Fruit fly (Drosophila melanogaster) whole organism, embryonic: ENCODE measurements around the gene CG9393.

Experiments used
- B-H1 ChIP-seq: fragments of 200-800 bp; sonication (Bioruptor generic); IDR thresholded peaks from 3 replicates; pipeline ENCODE4 v1.3.6; 2022; ENCODE audit warnings: missing biosample characterization, missing genetic modification characterization
- BEAF-32 ChIP-seq: fragments of 200-800 bp; sonication (Bioruptor generic); optimal IDR thresholded peaks from 3 replicates; lab custom pipeline; 2017; ENCODE audit warnings: missing biosample characterization, missing genetic modification characterization, mild to moderate bottlenecking, moderate library complexity, missing genetic modification reagents
- Blimp-1 ChIP-seq: fragments of 200-800 bp; sonication (Bioruptor generic); optimal IDR thresholded peaks from 3 replicates; lab custom pipeline; 2018; ENCODE audit warnings: missing biosample characterization, missing genetic modification characterization, mild to moderate bottlenecking, moderate library complexity, missing genetic modification reagents
- CG10959 ChIP-seq: fragments of 200-800 bp; sonication (Bioruptor generic); IDR thresholded peaks from 2 replicates; pipeline ENCODE4 v1.3.6; 2022; ENCODE audit warnings: missing biosample characterization, missing genetic modification characterization
- CG11456 ChIP-seq: fragments of 200-800 bp; sonication (Bioruptor generic); IDR thresholded peaks from 3 replicates; pipeline ENCODE4 v1.3.6; 2022; ENCODE audit warnings: missing biosample characterization, missing genetic modification characterization
- CG15073 ChIP-seq: fragments of 200-800 bp; sonication (Bioruptor generic); optimal IDR thresholded peaks from 2 replicates; lab custom pipeline; 2016; ENCODE audit warnings: missing biosample characterization, missing genetic modification characterization
- CG15696 ChIP-seq: fragments of 200-800 bp; sonication (Bioruptor generic); optimal IDR thresholded peaks from 2 replicates; lab custom pipeline; 2019; ENCODE audit warnings: missing biosample characterization, mild to moderate bottlenecking, missing genetic modification characterization, moderate library complexity
- CG17568 ChIP-seq: fragments of 200-800 bp; sonication (Bioruptor generic); optimal IDR thresholded peaks from 2 replicates; lab custom pipeline; 2018; ENCODE audit warnings: missing biosample characterization, mild to moderate bottlenecking, missing genetic modification characterization, moderate library complexity
- CG34376 ChIP-seq: fragments of 200-800 bp; sonication (Bioruptor generic); optimal IDR thresholded peaks from 2 replicates; lab custom pipeline; 2018; ENCODE audit warnings: missing biosample characterization, mild to moderate bottlenecking, missing genetic modification characterization
- CG4404 ChIP-seq: fragments of 200-800 bp; sonication (Bioruptor generic); IDR thresholded peaks from 2 replicates; pipeline ENCODE4 v1.3.6; 2022; ENCODE audit warnings: missing biosample characterization, missing genetic modification characterization
- CG4424 ChIP-seq: fragments of 200-800 bp; sonication (Bioruptor generic); optimal IDR thresholded peaks from 3 replicates; lab custom pipeline; 2016; ENCODE audit warnings: missing biosample characterization, missing genetic modification characterization
- CG4854 ChIP-seq: fragments of 200-800 bp; sonication (Bioruptor generic); optimal IDR thresholded peaks from 2 replicates; lab custom pipeline; 2016; ENCODE audit warnings: missing biosample characterization, missing genetic modification characterization, inconsistent platforms
- CG5180 ChIP-seq: fragments of 200-800 bp; sonication (Bioruptor generic); optimal IDR thresholded peaks from 3 replicates; lab custom pipeline; 2017; ENCODE audit warnings: missing biosample characterization, missing genetic modification characterization, mild to moderate bottlenecking, moderate library complexity, missing genetic modification reagents
- CG6175 ChIP-seq: fragments of 200-800 bp; sonication (Bioruptor generic); IDR thresholded peaks from 3 replicates; pipeline ENCODE4 v1.3.6; 2022; ENCODE audit warnings: missing biosample characterization, missing genetic modification characterization
- CG9817 ChIP-seq: fragments of 200-800 bp; sonication (Bioruptor generic); optimal IDR thresholded peaks from 2 replicates; lab custom pipeline; 2018; ENCODE audit warnings: missing biosample characterization, mild to moderate bottlenecking, missing genetic modification characterization, moderate library complexity
- Dad ChIP-seq: fragments of 200-800 bp; sonication (Bioruptor generic); optimal IDR thresholded peaks from 3 replicates; lab custom pipeline; 2016; ENCODE audit warnings: missing biosample characterization, missing genetic modification characterization
- Dek ChIP-seq: fragments of 200-800 bp; sonication (Bioruptor generic); optimal IDR thresholded peaks from 3 replicates; lab custom pipeline; 2019; ENCODE audit warnings: missing biosample characterization, mild to moderate bottlenecking, missing genetic modification characterization, moderate library complexity
- Fer1 ChIP-seq: fragments of 200-800 bp; sonication (Bioruptor generic); optimal IDR thresholded peaks from 2 replicates; lab custom pipeline; 2017; ENCODE audit warnings: missing biosample characterization, mild to moderate bottlenecking, missing genetic modification characterization
- HLHmδ ChIP-seq: fragments of 200-800 bp; sonication (Bioruptor generic); optimal IDR thresholded peaks from 2 replicates; lab custom pipeline; 2018; ENCODE audit warnings: missing biosample characterization, mild to moderate bottlenecking, missing genetic modification characterization, moderate library complexity
- Hr3 ChIP-seq: fragments of 200-800 bp; sonication (Bioruptor generic); optimal IDR thresholded peaks from 3 replicates; lab custom pipeline; 2016; ENCODE audit warnings: missing biosample characterization, missing genetic modification characterization
- Lpt ChIP-seq: fragments of >200 bp; optimal IDR thresholded peaks from 2 replicates; lab custom pipeline; 2018; ENCODE audit warnings: missing biosample characterization, missing genetic modification characterization
- Med ChIP-seq: fragments of 200-800 bp; sonication (Bioruptor generic); peaks from one replicate; lab custom pipeline; 2016; ENCODE audit warnings: missing biosample characterization, missing genetic modification characterization, mild to moderate bottlenecking, inconsistent platforms, moderate library complexity
- Nf-YA ChIP-seq: fragments of 200-800 bp; sonication (Bioruptor generic); IDR thresholded peaks from 2 replicates; pipeline ENCODE4 v1.3.6; 2022; ENCODE audit warnings: missing biosample characterization, missing genetic modification characterization
- Oli ChIP-seq: fragments of 200-800 bp; sonication (Bioruptor generic); optimal IDR thresholded peaks from 2 replicates; lab custom pipeline; 2018; ENCODE audit warnings: missing biosample characterization, mild to moderate bottlenecking, missing genetic modification characterization, moderate library complexity
- PHDP ChIP-seq: fragments of 200-800 bp; sonication (Bioruptor generic); optimal IDR thresholded peaks from 3 replicates; lab custom pipeline; 2018; ENCODE audit warnings: missing biosample characterization, mild to moderate bottlenecking, missing genetic modification characterization, moderate library complexity
- Sin3A ChIP-seq: fragments of >200 bp; optimal IDR thresholded peaks from 2 replicates; lab custom pipeline; 2018
- Xbp1 ChIP-seq: fragments of 200-800 bp; sonication (Bioruptor generic); optimal IDR thresholded peaks from 3 replicates; lab custom pipeline; 2016; ENCODE audit warnings: missing biosample characterization, mild to moderate bottlenecking, missing genetic modification characterization
- ac ChIP-seq: fragments of 200-800 bp; sonication (Bioruptor generic); optimal IDR thresholded peaks from 3 replicates; lab custom pipeline; 2017; ENCODE audit warnings: missing biosample characterization, mild to moderate bottlenecking, missing genetic modification characterization
- bab2 ChIP-seq: fragments of 200-800 bp; sonication (Bioruptor generic); optimal IDR thresholded peaks from 2 replicates; lab custom pipeline; 2016; ENCODE audit warnings: missing biosample characterization, missing genetic modification characterization
- bigmax ChIP-seq: fragments of 200-800 bp; sonication (Bioruptor generic); optimal IDR thresholded peaks from 2 replicates; lab custom pipeline; 2018; ENCODE audit warnings: missing biosample characterization, mild to moderate bottlenecking, missing genetic modification characterization
- br ChIP-seq: fragments of >200 bp; optimal IDR thresholded peaks from 2 replicates; lab custom pipeline; 2017
- cas ChIP-seq: fragments of 200-800 bp; sonication (Bioruptor generic); IDR thresholded peaks from 2 replicates; pipeline ENCODE4 v1.3.6; 2022; ENCODE audit warnings: missing biosample characterization, missing genetic modification characterization
- caup ChIP-seq: fragments of 200-800 bp; sonication (Bioruptor generic); optimal IDR thresholded peaks from 3 replicates; lab custom pipeline; 2017; ENCODE audit warnings: missing biosample characterization, mild to moderate bottlenecking, missing genetic modification characterization, moderate library complexity; ENCODE audit not compliant: severe bottlenecking
- croc ChIP-seq: fragments of 200-800 bp; sonication (Bioruptor generic); conservative IDR thresholded peaks from 3 replicates; pipeline ENCODE4 v1.3.6; 2022; ENCODE audit warnings: missing biosample characterization, missing genetic modification characterization
- crp ChIP-seq, 2 experiments: fragments of 200-800 bp; sonication (Bioruptor generic); optimal IDR thresholded peaks; 2 replicates in 1 of 2; 3 replicates in 1 of 2; lab custom pipeline; 2017; ENCODE audit warnings: missing biosample characterization in 2 of 2, missing genetic modification characterization in 2 of 2, mild to moderate bottlenecking in 1 of 2, moderate library complexity in 1 of 2
- exex ChIP-seq: fragments of 200-800 bp; sonication (Bioruptor generic); optimal IDR thresholded peaks from 4 replicates; lab custom pipeline; 2018; ENCODE audit warnings: missing biosample characterization, mild to moderate bottlenecking, missing genetic modification characterization, moderate library complexity
- eyg ChIP-seq: fragments of 200-800 bp; sonication (Bioruptor generic); optimal IDR thresholded peaks from 3 replicates; lab custom pipeline; 2016; ENCODE audit warnings: missing biosample characterization, missing genetic modification characterization
- gcm2 ChIP-seq: fragments of 200-800 bp; sonication (Bioruptor generic); optimal IDR thresholded peaks from 2 replicates; lab custom pipeline; 2016; ENCODE audit warnings: missing biosample characterization, missing genetic modification characterization
- grau ChIP-seq: fragments of 200-800 bp; optimal IDR thresholded peaks from 3 replicates; lab custom pipeline; 2019; ENCODE audit warnings: missing biosample characterization, mild to moderate bottlenecking, missing genetic modification characterization, moderate library complexity
- gro ChIP-seq: fragments of 200-800 bp; sonication (Bioruptor generic); optimal IDR thresholded peaks from 2 replicates; lab custom pipeline; 2016; ENCODE audit warnings: missing biosample characterization, missing genetic modification characterization
- her ChIP-seq: fragments of 200-800 bp; sonication (Bioruptor generic); optimal IDR thresholded peaks from 2 replicates; lab custom pipeline; 2016; ENCODE audit warnings: missing biosample characterization, missing genetic modification characterization
- luna ChIP-seq: fragments of 200-800 bp; sonication (Bioruptor generic); optimal IDR thresholded peaks from 2 replicates; lab custom pipeline; 2016; ENCODE audit warnings: missing biosample characterization, missing genetic modification characterization
- maf-S ChIP-seq: fragments of 200-800 bp; sonication (Bioruptor generic); optimal IDR thresholded peaks from 2 replicates; lab custom pipeline; 2016; ENCODE audit warnings: missing biosample characterization, missing genetic modification characterization
- nau ChIP-seq: fragments of 200-800 bp; sonication (Bioruptor generic); optimal IDR thresholded peaks from 3 replicates; lab custom pipeline; 2017; ENCODE audit warnings: missing biosample characterization, mild to moderate bottlenecking, missing genetic modification characterization, missing genetic modification reagents
- onecut ChIP-seq: fragments of 200-800 bp; sonication (Bioruptor generic); IDR thresholded peaks from 2 replicates; pipeline ENCODE4 v1.3.6; 2022; ENCODE audit warnings: missing biosample characterization, missing genetic modification characterization
- pho ChIP-seq: fragments of 200-800 bp; sonication (Bioruptor generic); optimal IDR thresholded peaks from 2 replicates; lab custom pipeline; 2016; ENCODE audit warnings: missing biosample characterization, missing genetic modification characterization
- sd ChIP-seq: fragments of 200-800 bp; sonication (Bioruptor generic); optimal IDR thresholded peaks from 3 replicates; lab custom pipeline; 2018; ENCODE audit warnings: missing biosample characterization, mild to moderate bottlenecking, missing genetic modification characterization, moderate library complexity
- so ChIP-seq: fragments of 200-800 bp; sonication (Bioruptor generic); IDR thresholded peaks from 3 replicates; pipeline ENCODE4 v1.3.6; 2022; ENCODE audit warnings: missing biosample characterization, missing genetic modification characterization
- sr ChIP-seq: fragments of 200-800 bp; sonication (Bioruptor generic); IDR thresholded peaks from 3 replicates; pipeline ENCODE4 v1.3.6; 2022; ENCODE audit warnings: missing biosample characterization, missing genetic modification characterization
- unc-4 ChIP-seq: fragments of 200-800 bp; sonication (Bioruptor generic); IDR thresholded peaks from 2 replicates; pipeline ENCODE4 v1.3.6; 2022; ENCODE audit warnings: missing biosample characterization, missing genetic modification characterization; ENCODE audit not compliant: partially characterized antibody
- usp ChIP-seq: fragments of >200 bp; optimal IDR thresholded peaks from 2 replicates; lab custom pipeline; 2017; ENCODE audit warnings: missing biosample characterization, missing genetic modification characterization

Gene CG9393

dm6 chr3R:9534125-9534496 lies 29.4 kb downstream of the CG9393 start (continued):
- peak; percentile 90 for TF ChIP-seq Dek
- TF ChIP-seq CG4854 (GFP tag; lab: Kevin White, UChicago), result peak; percentile 85
- TF ChIP-seq nau (GFP tag; lab: Kevin White, UChicago), result peak; percentile 82
- no peak for TF ChIP-seq exex (tag; lab: Kevin White, UChicago)
- TF ChIP-seq pho (GFP tag; lab: Kevin White, UChicago), result peak; percentile 83
- peak; percentile 95 for TF ChIP-seq CG4424 (GFP tag; lab: Kevin White, UChicago)
- peak; percentile 91 for TF ChIP-seq eyg (GFP tag; lab: Kevin White, UChicago)
- peak; percentile 42 for TF ChIP-seq CG4404 (GFP tag; lab: Robert Waterston, UW)
- TF ChIP-seq Sin3A (lab: Kevin White, UChicago), result no peak
- TF ChIP-seq gcm2, result peak; percentile 50
- TF ChIP-seq CG5180 (GFP tag; lab: Kevin White, UChicago), result no peak
- peak; percentile 95 for TF ChIP-seq Xbp1 (GFP tag; lab: Kevin White, UChicago)
- TF ChIP-seq her (GFP tag; lab: Kevin White, UChicago), result peak; percentile 84
- TF ChIP-seq Med (GFP tag; lab: Kevin White, UChicago), result peak; percentile 98
- TF ChIP-seq bab2 (GFP tag; lab: Kevin White, UChicago), result peak; percentile 95
- peak; percentile 78 for TF ChIP-seq Fer1
- peak; percentile 92 for TF ChIP-seq Hr3
- peak in 1 of 2 experiments; percentile 46 for TF ChIP-seq crp (GFP tag; optimal IDR thresholded peaks at IDR 0.05; lab: Kevin White, UChicago)
- TF ChIP-seq sd, result peak; percentile 38
- peak; percentile 88; the same call in 2 of the 3 replicates for TF ChIP-seq CG11456
- peak; percentile 76 for TF ChIP-seq CG15073 (GFP tag; lab: Kevin White, UChicago)
- 0 out of 2 replicates have a peak, but pooled peaks have one; percentile 35 for TF ChIP-seq cas (GFP tag; lab: Robert Waterston, UW)
- peak; percentile 54; the same call in 2 of the 3 replicates for TF ChIP-seq sr
- TF ChIP-seq croc (GFP tag; lab: Robert Waterston, UW), result peak; percentile 91
- peak; percentile 86 for TF ChIP-seq CG17568 (GFP tag; lab: Kevin White, UChicago)
- TF ChIP-seq maf-S, result peak; percentile 81
- peak; percentile 87 for TF ChIP-seq Dad (GFP tag; lab: Kevin White, UChicago)
- TF ChIP-seq CG6175 (GFP tag; lab: Robert Waterston, UW), result 0 out of 3 replicates have a peak, but pooled peaks have one; percentile 64
- TF ChIP-seq Oli, result peak; percentile 96
- peak; percentile 96 for TF ChIP-seq PHDP (tag; lab: Kevin White, UChicago)
- no peak for TF ChIP-seq Lpt
- peak; percentile 88 for TF ChIP-seq gro (GFP tag; lab: Kevin White, UChicago)
- TF ChIP-seq br (lab: Kevin White, UChicago), result no peak
- peak; percentile 54 for TF ChIP-seq CG15696 (tag; lab: Kevin White, UChicago)
- TF ChIP-seq HLHmδ (GFP tag; lab: Kevin White, UChicago), result no peak
- peak; percentile 84 for TF ChIP-seq Nf-YA (GFP tag; lab: Robert Waterston, UW)
- TF ChIP-seq so (GFP tag; lab: Robert Waterston, UW), result peak; percentile 90
- TF ChIP-seq BEAF-32 (GFP tag; lab: Kevin White, UChicago), result no peak
- TF ChIP-seq ac (GFP tag; lab: Kevin White, UChicago), result peak; percentile 2
- TF ChIP-seq CG34376, result no peak
- TF ChIP-seq CG10959 (GFP tag; lab: Robert Waterston, UW), result peak; percentile 40
- TF ChIP-seq Blimp-1, result peak; percentile 96
- TF ChIP-seq bigmax, result no peak
- no peak for TF ChIP-seq unc-4 (GFP tag; lab: Robert Waterston, UW)
- no peak for TF ChIP-seq usp (GFP tag; lab: Kevin White, UChicago)
- peak; percentile 84 for TF ChIP-seq caup (GFP tag; lab: Kevin White, UChicago)
- TF ChIP-seq grau (tag; lab: Kevin White, UChicago), result peak; percentile 91
- peak; percentile 86 for TF ChIP-seq B-H1 (GFP tag; lab: Robert Waterston, UW)
- TF ChIP-seq CG9817 (tag; lab: Kevin White, UChicago), result peak; percentile 91
- peak; percentile 80 for TF ChIP-seq luna (GFP tag; lab: Kevin White, UChicago)
- TF ChIP-seq onecut (GFP tag; lab: Robert Waterston, UW), result peak; percentile 75
